Fruit fly (Drosophila melanogaster) whole organism, embryonic: Measurements from ENCODE around the gene CG7551.

Experiments used
- CG11247 ChIP-seq: fragments of 200-800 bp; sonication (Bioruptor generic); IDR thresholded peaks from 2 replicates; pipeline ENCODE4 v1.3.6; 2022; ENCODE audit warnings: missing biosample characterization, missing genetic modification characterization
- CG12104 ChIP-seq: fragments of 200-800 bp; sonication (Bioruptor generic); optimal IDR thresholded peaks from 3 replicates; lab custom pipeline; 2016; ENCODE audit warnings: missing biosample characterization, missing genetic modification characterization
- CG12744 ChIP-seq: fragments of 200-800 bp; sonication (Bioruptor generic); optimal IDR thresholded peaks from 2 replicates; lab custom pipeline; 2016; ENCODE audit warnings: missing biosample characterization, missing genetic modification characterization
- CG14050 ChIP-seq: fragments of 200-800 bp; sonication (Bioruptor generic); IDR thresholded peaks from 3 replicates; pipeline ENCODE4 v1.3.6; 2022; ENCODE audit warnings: missing biosample characterization, missing genetic modification characterization
- CG14710 ChIP-seq: fragments of 200-800 bp; sonication (Bioruptor generic); optimal IDR thresholded peaks from 3 replicates; lab custom pipeline; 2019; ENCODE audit warnings: missing biosample characterization, mild to moderate bottlenecking, missing genetic modification characterization, moderate library complexity
- CG14860 ChIP-seq: fragments of 200-800 bp; sonication (Bioruptor generic); IDR thresholded peaks from 3 replicates; pipeline ENCODE4 v1.3.6; 2022; ENCODE audit warnings: missing biosample characterization, missing genetic modification characterization; ENCODE audit not compliant: partially characterized antibody
- CG15073 ChIP-seq: fragments of 200-800 bp; sonication (Bioruptor generic); optimal IDR thresholded peaks from 2 replicates; lab custom pipeline; 2016; ENCODE audit warnings: missing biosample characterization, missing genetic modification characterization
- CG18599 ChIP-seq: fragments of 200-800 bp; sonication (Bioruptor generic); optimal IDR thresholded peaks from 3 replicates; lab custom pipeline; 2017; ENCODE audit warnings: missing biosample characterization, missing genetic modification characterization, mild to moderate bottlenecking, moderate library complexity, missing genetic modification reagents
- CG2120 ChIP-seq: fragments of 200-800 bp; sonication (Bioruptor generic); optimal IDR thresholded peaks from 3 replicates; lab custom pipeline; 2016; ENCODE audit warnings: missing biosample characterization, missing genetic modification characterization
- CG2712 ChIP-seq: fragments of 200-800 bp; optimal IDR thresholded peaks from 3 replicates; lab custom pipeline; 2019; ENCODE audit warnings: missing biosample characterization, mild to moderate bottlenecking, missing genetic modification characterization, moderate library complexity
- CG31388 ChIP-seq: fragments of 200-800 bp; sonication (Bioruptor generic); optimal IDR thresholded peaks from 2 replicates; lab custom pipeline; 2016; ENCODE audit warnings: missing biosample characterization, missing genetic modification characterization
- CG3163 ChIP-seq: fragments of 200-800 bp; sonication (Bioruptor generic); optimal IDR thresholded peaks from 3 replicates; lab custom pipeline; 2016; ENCODE audit warnings: missing biosample characterization, missing genetic modification characterization
- CG34376 ChIP-seq: fragments of 200-800 bp; sonication (Bioruptor generic); optimal IDR thresholded peaks from 2 replicates; lab custom pipeline; 2018; ENCODE audit warnings: missing biosample characterization, mild to moderate bottlenecking, missing genetic modification characterization
- CG3995 ChIP-seq: fragments of 200-800 bp; sonication (Bioruptor generic); optimal IDR thresholded peaks from 3 replicates; lab custom pipeline; 2016; ENCODE audit warnings: missing biosample characterization, missing genetic modification characterization
- CG4328 ChIP-seq: fragments of 200-800 bp; sonication (Bioruptor generic); optimal IDR thresholded peaks from 3 replicates; lab custom pipeline; 2017; ENCODE audit warnings: missing biosample characterization, missing genetic modification reagents, missing genetic modification characterization
- CG7357 ChIP-seq: fragments of 200-800 bp; sonication (Bioruptor generic); IDR thresholded peaks from 3 replicates; pipeline ENCODE4 v1.3.6; 2022; ENCODE audit warnings: missing biosample characterization, missing genetic modification characterization
- CG7786 ChIP-seq: fragments of 200-800 bp; sonication (Bioruptor generic); optimal IDR thresholded peaks from 2 replicates; lab custom pipeline; 2016; ENCODE audit warnings: missing biosample characterization, missing genetic modification characterization
- CG8290 ChIP-seq, 3 experiments: fragments of 200-800 bp; sonication (Bioruptor generic); optimal IDR thresholded peaks; 2 replicates each; lab custom pipeline; 2016 to 2019; ENCODE audit warnings: missing biosample characterization in 3 of 3, missing genetic modification characterization in 3 of 3, mild to moderate bottlenecking in 2 of 3, moderate library complexity in 1 of 3
- CG8944 ChIP-seq: fragments of 200-800 bp; sonication (Bioruptor generic); optimal IDR thresholded peaks from 3 replicates; lab custom pipeline; 2016; ENCODE audit warnings: missing biosample characterization, missing genetic modification characterization
- Dad ChIP-seq: fragments of 200-800 bp; sonication (Bioruptor generic); optimal IDR thresholded peaks from 3 replicates; lab custom pipeline; 2016; ENCODE audit warnings: missing biosample characterization, missing genetic modification characterization
- Deaf1 ChIP-seq: fragments of 200-800 bp; optimal IDR thresholded peaks from 3 replicates; lab custom pipeline; 2019; ENCODE audit warnings: missing biosample characterization, mild to moderate bottlenecking, missing genetic modification characterization, moderate library complexity
- Dref ChIP-seq: fragments of 200-800 bp; sonication (Bioruptor generic); IDR thresholded peaks from 2 replicates; pipeline ENCODE4 v1.3.6; 2022; ENCODE audit warnings: missing biosample characterization, missing genetic modification characterization
- GATAe ChIP-seq: fragments of 200-800 bp; sonication (Bioruptor generic); conservative IDR thresholded peaks from 2 replicates; pipeline ENCODE4 v1.3.6; 2022; ENCODE audit warnings: missing biosample characterization, missing genetic modification characterization
- H2.0 ChIP-seq: fragments of 200-800 bp; sonication (Bioruptor generic); IDR thresholded peaks from 2 replicates; pipeline ENCODE4 v1.3.6; 2022; ENCODE audit warnings: missing biosample characterization, missing genetic modification characterization
- Hmx ChIP-seq: fragments of 200-800 bp; sonication (Bioruptor generic); optimal IDR thresholded peaks from 2 replicates; lab custom pipeline; 2016; ENCODE audit warnings: missing biosample characterization, missing genetic modification characterization
- Jarid2 ChIP-seq: fragments of 200-800 bp; sonication (Bioruptor generic); optimal IDR thresholded peaks from 3 replicates; lab custom pipeline; 2017; ENCODE audit warnings: mild to moderate bottlenecking, missing biosample characterization, missing genetic modification reagents, missing genetic modification characterization
- MTF-1 ChIP-seq: fragments of 200-800 bp; sonication (Bioruptor generic); optimal IDR thresholded peaks from 2 replicates; lab custom pipeline; 2018; ENCODE audit warnings: missing biosample characterization, mild to moderate bottlenecking, missing genetic modification characterization, borderline replicate concordance
- Meics ChIP-seq: fragments of 200-800 bp; sonication (Bioruptor generic); optimal IDR thresholded peaks from 2 replicates; lab custom pipeline; 2017; ENCODE audit warnings: missing biosample characterization, mild to moderate bottlenecking, missing genetic modification characterization
- Myb ChIP-seq: fragments of 200-800 bp; sonication (Bioruptor generic); optimal IDR thresholded peaks from 2 replicates; lab custom pipeline; 2016; ENCODE audit warnings: missing biosample characterization, missing genetic modification characterization
- Side ChIP-seq: fragments of 200-800 bp; sonication (Bioruptor generic); optimal IDR thresholded peaks from 2 replicates; lab custom pipeline; 2016; ENCODE audit warnings: missing biosample characterization, missing genetic modification characterization
- Tbp ChIP-seq: fragments of >200 bp; optimal IDR thresholded peaks from 2 replicates; lab custom pipeline; 2018; ENCODE audit warnings: missing biosample characterization, missing genetic modification characterization
- al ChIP-seq: fragments of 200-800 bp; sonication (Bioruptor generic); IDR thresholded peaks from 2 replicates; pipeline ENCODE4 v1.3.6; 2022; ENCODE audit warnings: missing biosample characterization, missing genetic modification characterization
- bowl ChIP-seq: fragments of 200-800 bp; sonication (Bioruptor generic); IDR thresholded peaks from 2 replicates; pipeline ENCODE4 v1.3.6; 2022; ENCODE audit warnings: missing biosample characterization, missing genetic modification characterization
- br ChIP-seq: fragments of >200 bp; optimal IDR thresholded peaks from 2 replicates; lab custom pipeline; 2017
- chif ChIP-seq, 2 experiments: fragments of 200-800 bp; sonication (Bioruptor generic); optimal IDR thresholded peaks; 3 replicates each; lab custom pipeline; 2016; ENCODE audit warnings: missing biosample characterization in 2 of 2, missing genetic modification characterization in 2 of 2
- ci ChIP-seq: fragments of 200-800 bp; sonication (Bioruptor generic); IDR thresholded peaks from 3 replicates; pipeline ENCODE4 v1.3.6; 2022; ENCODE audit warnings: missing biosample characterization, missing genetic modification characterization
- crol ChIP-seq: fragments of 200-800 bp; sonication (Bioruptor generic); IDR thresholded peaks from 2 replicates; pipeline ENCODE4 v1.3.6; 2022; ENCODE audit warnings: missing biosample characterization, missing genetic modification characterization
- cwo ChIP-seq: fragments of 200-800 bp; sonication (Bioruptor generic); optimal IDR thresholded peaks from 3 replicates; lab custom pipeline; 2017; ENCODE audit warnings: missing biosample characterization, missing genetic modification characterization, mild to moderate bottlenecking, moderate library complexity, missing genetic modification reagents
- danr ChIP-seq: fragments of 200-800 bp; sonication (Bioruptor generic); IDR thresholded peaks from 2 replicates; pipeline ENCODE4 v1.3.6; 2022; ENCODE audit warnings: missing biosample characterization, missing genetic modification characterization
- dimm ChIP-seq: fragments of 200-800 bp; sonication (Bioruptor generic); IDR thresholded peaks from 2 replicates; pipeline ENCODE4 v1.3.6; 2022; ENCODE audit warnings: missing biosample characterization, missing genetic modification characterization
- fru ChIP-seq: fragments of >200 bp; optimal IDR thresholded peaks from 2 replicates; lab custom pipeline; 2017
- gfzf ChIP-seq: fragments of 200-800 bp; sonication (Bioruptor generic); optimal IDR thresholded peaks from 2 replicates; lab custom pipeline; 2016; ENCODE audit warnings: missing biosample characterization, mild to moderate bottlenecking, missing genetic modification characterization, moderate library complexity
- gsb ChIP-seq: fragments of 200-800 bp; sonication (Bioruptor generic); IDR thresholded peaks from 2 replicates; pipeline ENCODE4 v1.3.6; 2022; ENCODE audit warnings: missing biosample characterization, missing genetic modification characterization
- hb ChIP-seq: fragments of 200-800 bp; sonication (Bioruptor generic); IDR thresholded peaks from 3 replicates; pipeline ENCODE4 v1.3.6; 2022; ENCODE audit warnings: missing biosample characterization, missing genetic modification characterization; ENCODE audit not compliant: partially characterized antibody
- nom ChIP-seq: fragments of 200-800 bp; sonication (Bioruptor generic); optimal IDR thresholded peaks from 2 replicates; lab custom pipeline; 2017; ENCODE audit warnings: missing biosample characterization, missing genetic modification characterization, mild to moderate bottlenecking, moderate library complexity, missing genetic modification reagents
- org-1 ChIP-seq: fragments of 200-800 bp; sonication (Bioruptor generic); optimal IDR thresholded peaks from 2 replicates; lab custom pipeline; 2017; ENCODE audit warnings: missing biosample characterization, missing genetic modification characterization
- repo ChIP-seq: fragments of 200-800 bp; sonication (Bioruptor generic); optimal IDR thresholded peaks from 2 replicates; lab custom pipeline; 2016; ENCODE audit warnings: missing biosample characterization, missing genetic modification characterization
- sc ChIP-seq, 3 experiments: fragments of >200 bp in 2 of 3; fragments of 200-800 bp in 1 of 3; sonication (Bioruptor generic) in 1 of 3; optimal IDR thresholded peaks; 2 replicates in 2 of 3; 3 replicates in 1 of 3; lab custom pipeline; 2017; ENCODE audit warnings: mild to moderate bottlenecking in 1 of 3, missing biosample characterization in 1 of 3, missing genetic modification characterization in 1 of 3, missing genetic modification reagents in 1 of 3
- sens-2 ChIP-seq: fragments of 200-800 bp; sonication (Bioruptor generic); IDR thresholded peaks from 2 replicates; pipeline ENCODE4 v1.3.6; 2022; ENCODE audit warnings: missing biosample characterization, missing genetic modification characterization
- sob ChIP-seq: fragments of 200-800 bp; sonication (Bioruptor generic); IDR thresholded peaks from 2 replicates; pipeline ENCODE4 v1.3.6; 2022; ENCODE audit warnings: missing biosample characterization, missing genetic modification characterization
- stwl ChIP-seq: fragments of 200-800 bp; sonication (Bioruptor generic); optimal IDR thresholded peaks from 3 replicates; lab custom pipeline; 2018; ENCODE audit warnings: missing biosample characterization, mild to moderate bottlenecking, missing genetic modification characterization, moderate library complexity
- tap ChIP-seq: fragments of 200-800 bp; optimal IDR thresholded peaks from 3 replicates; lab custom pipeline; 2019; ENCODE audit warnings: missing biosample characterization, mild to moderate bottlenecking, missing genetic modification characterization, moderate library complexity

CG7551 gene

DNA sequence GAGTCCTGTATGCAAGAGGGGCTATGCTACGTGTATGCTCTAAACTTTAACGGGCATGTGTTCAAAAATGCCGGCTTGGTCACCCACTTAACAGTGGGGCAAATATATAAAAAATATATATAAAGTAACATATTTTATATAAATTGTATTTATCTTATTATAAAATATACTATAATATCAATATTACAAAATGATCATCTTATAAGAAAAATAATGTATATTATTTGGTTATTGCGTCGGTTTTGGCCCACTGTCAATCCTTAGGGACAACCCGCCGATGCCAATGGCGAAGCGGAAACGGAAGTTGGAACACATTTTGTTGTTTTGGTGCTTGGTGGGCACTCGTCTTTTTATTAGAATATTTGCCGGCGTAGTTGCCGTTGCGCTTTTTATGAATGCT lies 7.8 kb upstream of the CG7551 start (continued):
- TF ChIP-seq br (lab: Kevin White, UChicago) (no peak), CG7357 (no peak), crol (GFP tag; lab: Robert Waterston, UW) (no peak), fru (lab: Kevin White, UChicago) (no peak), stwl (no peak), CG7786 (no peak), CG8944 (no peak), CG14860 (no peak), sens-2 (no peak), GATAe (no peak), al (GFP tag; lab: Robert Waterston, UW) (no peak), org-1 (GFP tag; lab: Kevin White, UChicago) (no peak), CG12104 (GFP tag; lab: Kevin White, UChicago) (no peak), Hmx (no peak), CG14710 (peak; percentile 44), ci (0 out of 3 replicates have a peak, but pooled peaks have one; percentile 31), Dad (no peak), dimm (GFP tag; lab: Robert Waterston, UW) (no peak), CG18599 (GFP tag; lab: Kevin White, UChicago) (peak; percentile 69), gfzf (no peak), CG3163 (GFP tag; lab: Kevin White, UChicago) (no peak), Dref (GFP tag; lab: Robert Waterston, UW) (no peak), nom (GFP tag; lab: Kevin White, UChicago) (no peak), CG4328 (GFP tag; lab: Kevin White, UChicago) (no peak), Myb (no peak), CG11247 (GFP tag; lab: Robert Waterston, UW) (no peak), gsb (GFP tag; lab: Robert Waterston, UW) (no peak), danr (GFP tag; lab: Robert Waterston, UW) (no peak), bowl (GFP tag; lab: Robert Waterston, UW) (no peak), MTF-1 (GFP tag; lab: Kevin White, UChicago) (no peak), CG12744 (GFP tag; lab: Kevin White, UChicago) (no peak), repo (GFP tag; lab: Kevin White, UChicago) (no peak), Tbp (no peak), tap (tag; lab: Kevin White, UChicago) (peak; percentile 19), H2.0 (GFP tag; lab: Robert Waterston, UW) (no peak), Jarid2 (GFP tag; lab: Kevin White, UChicago) (no peak), chif (GFP tag; optimal IDR thresholded peaks at IDR 0.05; lab: Kevin White, UChicago) (no peak), Meics (GFP tag; lab: Kevin White, UChicago) (peak; percentile 46), CG3995 (GFP tag; lab: Kevin White, UChicago) (no peak), CG2712 (peak; percentile 64), hb (GFP tag; lab: Robert Waterston, UW) (no peak), CG8290 (GFP tag; optimal IDR thresholded peaks at IDR 0.05; lab: Kevin White, UChicago) (no peak), CG8290 (tag; optimal IDR thresholded peaks at IDR 0.05; lab: Kevin White, UChicago) (no peak), CG2120 (GFP tag; lab: Kevin White, UChicago) (no peak), cwo (GFP tag; lab: Kevin White, UChicago) (peak; percentile 27), CG34376 (no peak), sc (optimal IDR thresholded peaks at IDR 0.05; lab: Kevin White, UChicago) (no peak), sc (GFP tag; optimal IDR thresholded peaks at IDR 0.05; lab: Kevin White, UChicago) (peak; percentile 5), sob (GFP tag; lab: Robert Waterston, UW) (no peak), CG14050 (GFP tag; lab: Robert Waterston, UW) (no peak), CG31388 (GFP tag; lab: Kevin White, UChicago) (no peak), CG15073 (no peak), Side (GFP tag; lab: Kevin White, UChicago) (no peak), Deaf1 (tag; lab: Kevin White, UChicago) (peak; percentile 17)
